Worm (Caenorhabditis elegans) whole organism, L2 larva: Measurements from ENCODE around the gene ssp-36.

Experiments used
- lin-39 ChIP-seq: fragments of 150-350 bp; optimal IDR thresholded peaks from 2 replicates; lab custom pipeline; 2014; ENCODE audit warnings: missing biosample characterization, missing genetic modification reagents, missing genetic modification characterization
- nhr-10 ChIP-seq: sonication (generic microtip); optimal IDR thresholded peaks from 2 replicates; lab custom pipeline; 2017; ENCODE audit warnings: missing biosample characterization, missing genetic modification characterization
- nhr-11 ChIP-seq: fragments of 150-350 bp; optimal IDR thresholded peaks from 2 replicates; lab custom pipeline; 2014; ENCODE audit warnings: missing biosample characterization, missing genetic modification characterization
- peb-1 ChIP-seq: fragments of 150-350 bp; optimal IDR thresholded peaks from 2 replicates; lab custom pipeline; 2014; ENCODE audit warnings: missing biosample characterization, missing genetic modification characterization
- snpc-4 ChIP-seq: fragments of 150-350 bp; optimal IDR thresholded peaks from 2 replicates; lab custom pipeline; 2014; ENCODE audit warnings: missing biosample characterization, missing genetic modification characterization
- unc-62 ChIP-seq: fragments of 150-350 bp; optimal IDR thresholded peaks from 2 replicates; lab custom pipeline; 2014; ENCODE audit warnings: missing biosample characterization, missing genetic modification reagents, missing genetic modification characterization
- ztf-11 ChIP-seq: sonication (generic microtip); optimal IDR thresholded peaks from 2 replicates; lab custom pipeline; 2017; ENCODE audit warnings: missing biosample characterization, missing genetic modification characterization

ce11 chrIV:9756647-9757424 lies 9.3 kb downstream of the ssp-36 start:
- no peak for TF ChIP-seq lin-39 (tag; lab: Kevin White, UChicago)
- TF ChIP-seq unc-62 (GFP tag; lab: Kevin White, UChicago): no peak
- TF ChIP-seq nhr-10 (tag; lab: Kevin White, UChicago): no peak
- TF ChIP-seq peb-1 (tag; lab: Kevin White, UChicago): no peak
- no peak for TF ChIP-seq nhr-11 (tag; lab: Kevin White, UChicago)
- TF ChIP-seq snpc-4 (tag; lab: Kevin White, UChicago): no peak
- TF ChIP-seq ztf-11 (tag; lab: Kevin White, UChicago): no peak
